Worm (Caenorhabditis elegans) whole organism, L4 larva: ENCODE data around the gene nspc-17.

Source experiments
- F26F4.8 ChIP-seq: fragments of 200-800 bp; sonication (Bioruptor generic); conservative IDR thresholded peaks from 2 replicates; pipeline ENCODE4 v1.3.6; 2022; ENCODE audit warnings: missing genetic modification characterization, missing compliant biosample characterization
- F37D6.2 ChIP-seq: sonication (generic microtip); optimal IDR thresholded peaks from 2 replicates; lab custom pipeline; 2016; ENCODE audit warnings: mild to moderate bottlenecking, missing genetic modification characterization, missing compliant biosample characterization
- F44E2.7 ChIP-seq: fragments of 200-800 bp; sonication (Bioruptor generic); IDR thresholded peaks from 2 replicates; pipeline ENCODE4 v2.1.2; 2022; ENCODE audit warnings: missing genetic modification characterization, missing compliant biosample characterization
- F49E8.2 ChIP-seq: sonication (generic microtip); optimal IDR thresholded peaks from 2 replicates; lab custom pipeline; 2016; ENCODE audit warnings: missing compliant biosample characterization, mild to moderate bottlenecking, missing genetic modification characterization, borderline replicate concordance
- R02D3.7 ChIP-seq: fragments of 150-350 bp; sonication (generic microtip); optimal IDR thresholded peaks from 3 replicates; lab custom pipeline; 2014; ENCODE audit warnings: missing biosample characterization, missing genetic modification characterization
- T20F7.1 ChIP-seq: fragments of 200-800 bp; sonication (Bioruptor generic); optimal IDR thresholded peaks from 2 replicates; lab custom pipeline; 2018; ENCODE audit warnings: mild to moderate bottlenecking, missing genetic modification characterization, missing compliant biosample characterization
- Y105C5A.15 ChIP-seq: fragments of 200-800 bp; sonication (Bioruptor generic); IDR thresholded peaks from 2 replicates; pipeline ENCODE4 v1.3.6; 2022; ENCODE audit warnings: missing genetic modification characterization, missing compliant biosample characterization
- Y5F2A.4 ChIP-seq: fragments of 200-800 bp; sonication (Bioruptor generic); optimal IDR thresholded peaks from 2 replicates; lab custom pipeline; 2018; ENCODE audit warnings: mild to moderate bottlenecking, missing genetic modification characterization, missing compliant biosample characterization
- Y75B8A.6 ChIP-seq: fragments of 200-800 bp; sonication (Bioruptor generic); IDR thresholded peaks from 2 replicates; pipeline ENCODE4 v1.3.6; 2022; ENCODE audit warnings: missing genetic modification reagents, missing genetic modification characterization, missing compliant biosample characterization
- ama-1 ChIP-seq: fragments of 150-350 bp; optimal IDR thresholded peaks from 2 replicates; lab custom pipeline; 2014; ENCODE audit warnings: inconsistent platforms, mixed read lengths
- ceh-20 ChIP-seq: fragments of 200-800 bp; sonication (Bioruptor generic); IDR thresholded peaks from 2 replicates; pipeline ENCODE4 v1.3.6; 2022; ENCODE audit warnings: missing genetic modification reagents, missing genetic modification characterization, missing compliant biosample characterization
- ceh-32 ChIP-seq: sonication (generic microtip); optimal IDR thresholded peaks from 2 replicates; lab custom pipeline; 2016; ENCODE audit warnings: mild to moderate bottlenecking, missing genetic modification characterization, missing compliant biosample characterization; ENCODE audit not compliant: poor library complexity
- ceh-62 ChIP-seq: sonication (generic microtip); optimal IDR thresholded peaks from 2 replicates; lab custom pipeline; 2017; ENCODE audit warnings: missing biosample characterization, missing genetic modification characterization
- ceh-82 ChIP-seq: sonication (generic microtip); optimal IDR thresholded peaks from 2 replicates; lab custom pipeline; 2017; ENCODE audit warnings: missing biosample characterization, missing genetic modification characterization
- ces-1 ChIP-seq: fragments of 150-350 bp; sonication (generic microtip); optimal IDR thresholded peaks from 4 replicates; lab custom pipeline; 2014; ENCODE audit warnings: missing biosample characterization, missing genetic modification reagents, missing genetic modification characterization
- cey-2 ChIP-seq: sonication (generic microtip); optimal IDR thresholded peaks from 3 replicates; lab custom pipeline; 2017; ENCODE audit warnings: missing genetic modification characterization, mild to moderate bottlenecking, missing compliant biosample characterization, antibody characterized with exemption, borderline replicate concordance; ENCODE audit not compliant: insufficient read depth
- daf-12 ChIP-seq: fragments of 150-350 bp; optimal IDR thresholded peaks from 2 replicates; lab custom pipeline; 2014; ENCODE audit warnings: missing biosample characterization, missing genetic modification reagents, missing genetic modification characterization
- dmd-6 ChIP-seq: fragments of 200-800 bp; sonication (Bioruptor generic); IDR thresholded peaks from 2 replicates; pipeline ENCODE4 v1.3.6; 2022; ENCODE audit warnings: missing genetic modification reagents, missing genetic modification characterization, missing compliant biosample characterization
- dmd-8 ChIP-seq: fragments of 200-800 bp; sonication (Bioruptor generic); IDR thresholded peaks from 2 replicates; pipeline ENCODE4 v1.3.6; 2022; ENCODE audit warnings: missing genetic modification characterization, missing compliant biosample characterization
- dpl-1 ChIP-seq: fragments of 150-350 bp; optimal IDR thresholded peaks from 2 replicates; lab custom pipeline; 2014; ENCODE audit warnings: missing biosample characterization, missing genetic modification reagents, missing genetic modification characterization
- dve-1 ChIP-seq: sonication (generic microtip); optimal IDR thresholded peaks from 2 replicates; lab custom pipeline; 2017; ENCODE audit warnings: antibody characterized with exemption, mild to moderate bottlenecking, missing genetic modification characterization, missing compliant biosample characterization; ENCODE audit not compliant: insufficient read depth
- egl-27 ChIP-seq: sonication (generic microtip); optimal IDR thresholded peaks from 3 replicates; lab custom pipeline; 2017; ENCODE audit warnings: missing biosample characterization, missing genetic modification reagents, missing genetic modification characterization
- fos-1 ChIP-seq: fragments of 150-350 bp; optimal IDR thresholded peaks from 2 replicates; lab custom pipeline; 2014; ENCODE audit warnings: missing biosample characterization, missing genetic modification characterization
- gei-8 ChIP-seq: fragments of 200-800 bp; sonication (Bioruptor generic); optimal IDR thresholded peaks from 2 replicates; lab custom pipeline; 2018; ENCODE audit warnings: mild to moderate bottlenecking, missing genetic modification characterization, missing compliant biosample characterization
- hlh-11 ChIP-seq: fragments of 200-800 bp; sonication (Bioruptor generic); optimal IDR thresholded peaks from 2 replicates; lab custom pipeline; 2018; ENCODE audit warnings: mild to moderate bottlenecking, missing genetic modification characterization, missing compliant biosample characterization
- hlh-30 ChIP-seq: sonication (generic microtip); optimal IDR thresholded peaks from 2 replicates; lab custom pipeline; 2017; ENCODE audit warnings: antibody characterized with exemption, mild to moderate bottlenecking, missing genetic modification characterization, missing compliant biosample characterization; ENCODE audit not compliant: insufficient read depth
- jun-1 ChIP-seq: fragments of 150-350 bp; optimal IDR thresholded peaks from 2 replicates; lab custom pipeline; 2014; ENCODE audit warnings: missing biosample characterization, missing genetic modification reagents, missing genetic modification characterization
- lim-7 ChIP-seq: fragments of 200-800 bp; sonication (Bioruptor generic); IDR thresholded peaks from 2 replicates; pipeline ENCODE4 v1.3.6; 2022; ENCODE audit warnings: missing genetic modification characterization, missing compliant biosample characterization
- lin-15B ChIP-seq: fragments of 150-350 bp; sonication (generic microtip); optimal IDR thresholded peaks from 3 replicates; lab custom pipeline; 2014; ENCODE audit warnings: missing biosample characterization, missing genetic modification characterization
- lin-38 ChIP-seq: fragments of 200-800 bp; sonication (Bioruptor generic); IDR thresholded peaks from 2 replicates; pipeline ENCODE4 v1.3.6; 2022; ENCODE audit warnings: missing genetic modification reagents, missing genetic modification characterization, missing compliant biosample characterization
- lir-3 ChIP-seq: sonication (generic microtip); optimal IDR thresholded peaks from 2 replicates; lab custom pipeline; 2016; ENCODE audit warnings: mild to moderate bottlenecking, missing genetic modification characterization, missing compliant biosample characterization
- madf-5 ChIP-seq, 2 experiments: fragments of 200-800 bp; sonication (Bioruptor generic); IDR thresholded peaks; 2 replicates each; pipeline ENCODE4 v1.3.6; 2022; ENCODE audit warnings: missing compliant biosample characterization in 2 of 2, missing genetic modification characterization in 2 of 2
- madf-9 ChIP-seq: fragments of 200-800 bp; sonication (Bioruptor generic); conservative IDR thresholded peaks from 2 replicates; pipeline ENCODE4 v1.3.6; 2022; ENCODE audit warnings: missing genetic modification reagents, missing genetic modification characterization, missing compliant biosample characterization
- nhr-111 ChIP-seq: fragments of 200-800 bp; sonication (Bioruptor generic); optimal IDR thresholded peaks from 2 replicates; lab custom pipeline; 2018; ENCODE audit warnings: mild to moderate bottlenecking, missing genetic modification characterization, missing compliant biosample characterization
- nhr-42 ChIP-seq: fragments of 200-800 bp; sonication (Bioruptor generic); IDR thresholded peaks from 2 replicates; pipeline ENCODE4 v1.3.6; 2022; ENCODE audit warnings: missing genetic modification characterization, missing compliant biosample characterization
- nhr-6 ChIP-seq: fragments of 150-350 bp; optimal IDR thresholded peaks from 2 replicates; lab custom pipeline; 2014; ENCODE audit warnings: missing biosample characterization, missing genetic modification characterization
- nhr-76 ChIP-seq: fragments of 150-350 bp; optimal IDR thresholded peaks from 2 replicates; lab custom pipeline; 2014; ENCODE audit warnings: missing biosample characterization, missing genetic modification characterization
- pqm-1 ChIP-seq: sonication (generic microtip); optimal IDR thresholded peaks from 2 replicates; lab custom pipeline; 2017; ENCODE audit warnings: missing biosample characterization, missing genetic modification characterization
- saeg-2 ChIP-seq: fragments of 200-800 bp; sonication (Bioruptor generic); IDR thresholded peaks from 2 replicates; pipeline ENCODE4 v1.3.6; 2022; ENCODE audit warnings: missing genetic modification reagents, missing genetic modification characterization, missing compliant biosample characterization
- set-16 ChIP-seq: fragments of 200-800 bp; sonication (Bioruptor generic); IDR thresholded peaks from 2 replicates; pipeline ENCODE4 v1.3.6; 2022; ENCODE audit warnings: missing genetic modification reagents, missing genetic modification characterization, missing compliant biosample characterization
- snpc-4 ChIP-seq: fragments of 150-350 bp; optimal IDR thresholded peaks from 2 replicates; lab custom pipeline; 2014; ENCODE audit warnings: missing biosample characterization, missing genetic modification characterization
- tag-97 ChIP-seq: fragments of 200-800 bp; sonication (Bioruptor generic); IDR thresholded peaks from 2 replicates; pipeline ENCODE4 v1.3.6; 2022; ENCODE audit warnings: missing genetic modification characterization, missing compliant biosample characterization
- unc-39 ChIP-seq: sonication (generic microtip); optimal IDR thresholded peaks from 2 replicates; lab custom pipeline; 2017; ENCODE audit warnings: missing biosample characterization, missing genetic modification characterization
- unc-62 ChIP-seq, 3 experiments: fragments of 150-350 bp in 1 of 3; sonication (generic microtip); optimal IDR thresholded peaks in 2 of 3; peaks in 1 of 3; 1 replicate in 1 of 3; 2 replicates in 2 of 3; lab custom pipeline; 2014 to 2017; ENCODE audit warnings: missing biosample characterization in 3 of 3, missing genetic modification characterization in 3 of 3, missing genetic modification reagents in 3 of 3, missing genotype in 1 of 3
- vab-7 ChIP-seq: fragments of 200-800 bp; sonication (Bioruptor generic); IDR thresholded peaks from 2 replicates; pipeline ENCODE4 v1.3.6; 2022; ENCODE audit warnings: missing genetic modification reagents, missing genetic modification characterization, missing compliant biosample characterization
- zag-1 ChIP-seq: fragments of 150-350 bp; optimal IDR thresholded peaks from 2 replicates; lab custom pipeline; 2014; ENCODE audit warnings: missing biosample characterization, missing genetic modification characterization
- zfp-3 ChIP-seq: fragments of 200-800 bp; sonication (Bioruptor generic); conservative IDR thresholded peaks from 2 replicates; pipeline ENCODE4 v1.3.6; 2022; ENCODE audit warnings: missing genetic modification reagents, missing genetic modification characterization, missing compliant biosample characterization
- zip-2 ChIP-seq: fragments of 150-350 bp; optimal IDR thresholded peaks from 2 replicates; lab custom pipeline; 2014; ENCODE audit warnings: missing biosample characterization, missing genetic modification characterization
- ztf-11 ChIP-seq: fragments of 150-350 bp; optimal IDR thresholded peaks from 2 replicates; lab custom pipeline; 2014; ENCODE audit warnings: missing biosample characterization, missing genetic modification characterization
- ztf-7 ChIP-seq: fragments of 150-350 bp; optimal IDR thresholded peaks from 2 replicates; lab custom pipeline; 2014; ENCODE audit warnings: missing biosample characterization, missing genetic modification characterization

The nspc-17 gene

ce11 chrX:14478743-14479428, 46.1 kb downstream of the nspc-17 start, which contains the start of gene M163.11 (continued):
- TF ChIP-seq tag-97 (GFP tag; lab: Robert Waterston, UW) (no peak), ztf-7 (tag; lab: Kevin White, UChicago) (peak; percentile 2), jun-1 (tag; lab: Kevin White, UChicago) (no peak), nhr-42 (peak; percentile 74), lir-3 (tag; lab: Kevin White, UChicago) (no peak), vab-7 (GFP tag; lab: Robert Waterston, UW) (peak; percentile 78), F37D6.2 (tag; lab: Kevin White, UChicago) (no peak), lin-15B (tag; lab: Kevin White, UChicago) (no peak), daf-12 (no peak), ceh-62 (tag; lab: Kevin White, UChicago) (no peak), cey-2 (no peak), madf-5 (GFP tag; IDR thresholded peaks at IDR 0.05; lab: Robert Waterston, UW) (peak; percentile 36 to 72; a peak in 2 of 4 replicates), nhr-111 (GFP tag; lab: Kevin White, UChicago) (no peak), nhr-76 (tag; lab: Kevin White, UChicago) (no peak), gei-8 (GFP tag; lab: Kevin White, UChicago) (peak; percentile 23), zip-2 (tag; lab: Kevin White, UChicago) (peak; percentile 61), dmd-6 (GFP tag; lab: Robert Waterston, UW) (peak; percentile 59), dmd-8 (GFP tag; lab: Robert Waterston, UW) (peak; percentile 80), hlh-30 (tag; lab: Kevin White, UChicago) (peak; percentile 63), ztf-11 (tag; lab: Kevin White, UChicago) (no peak), ama-1 (lab: Kevin White, UChicago) (no peak), egl-27 (tag; lab: Kevin White, UChicago) (no peak), set-16 (GFP tag; lab: Robert Waterston, UW) (no peak), unc-62 (GFP tag; optimal IDR thresholded peaks at IDR 0.05 in 1 of 2; lab: Kevin White, UChicago) (peak in 1 of 2 experiments; percentile 39), unc-62 (tag; optimal IDR thresholded peaks at IDR 0.05; lab: Kevin White, UChicago) (no peak), hlh-11 (peak; percentile 25), zag-1 (tag; lab: Kevin White, UChicago) (no peak), Y105C5A.15 (GFP tag; lab: Robert Waterston, UW) (peak; percentile 83), F49E8.2 (tag; lab: Kevin White, UChicago) (peak; percentile 38), ceh-32 (no peak), unc-39 (tag; lab: Kevin White, UChicago) (no peak), madf-9 (GFP tag; lab: Robert Waterston, UW) (peak; percentile 77), nhr-6 (tag; lab: Kevin White, UChicago) (no peak), F26F4.8 (GFP tag; lab: Robert Waterston, UW) (peak; percentile 82; the same call in 1 of the 2 replicates), ces-1 (GFP tag; lab: Kevin White, UChicago) (no peak), F44E2.7 (GFP tag; lab: Robert Waterston, UW) (0 out of 2 replicates have a peak, but pooled peaks have one; percentile 62), saeg-2 (0 out of 2 replicates have a peak, but pooled peaks have one; percentile 62), ceh-82 (tag; lab: Kevin White, UChicago) (no peak), Y75B8A.6 (GFP tag; lab: Robert Waterston, UW) (no peak), lim-7 (GFP tag; lab: Robert Waterston, UW) (peak; percentile 81), pqm-1 (tag; lab: Kevin White, UChicago) (no peak), dve-1 (tag; lab: Kevin White, UChicago) (peak; percentile 39), zfp-3 (peak; percentile 77; the same call in 1 of the 2 replicates), R02D3.7 (tag; lab: Kevin White, UChicago) (no peak), snpc-4 (tag; lab: Kevin White, UChicago) (no peak), dpl-1 (GFP tag; lab: Kevin White, UChicago) (no peak), Y5F2A.4 (GFP tag; lab: Kevin White, UChicago) (peak; percentile 16), T20F7.1 (peak; percentile 43), ceh-20 (peak; percentile 54; the same call in 1 of the 2 replicates), fos-1 (tag; lab: Kevin White, UChicago) (no peak), lin-38 (GFP tag; lab: Robert Waterston, UW) (no peak; the same call in 1 of the 2 replicates)
